Worm (Caenorhabditis elegans) whole organism, young adult: ENCODE results near the gene F02D8.1.

ENCODE experiments used
- B0261.1 ChIP-seq: sonication (generic microtip); optimal IDR thresholded peaks from 2 replicates; lab custom pipeline; 2016; ENCODE audit warnings: mild to moderate bottlenecking, missing genetic modification characterization, moderate library complexity, missing compliant biosample characterization
- F23B12.7 ChIP-seq: sonication (generic microtip); optimal IDR thresholded peaks from 2 replicates; lab custom pipeline; 2017; ENCODE audit warnings: missing genetic modification characterization, mild to moderate bottlenecking, missing compliant biosample characterization, antibody characterized with exemption, moderate library complexity; ENCODE audit not compliant: insufficient read depth
- F33H1.4 ChIP-seq: fragments of 200-800 bp; sonication (Bioruptor generic); IDR thresholded peaks from 2 replicates; pipeline ENCODE4 v1.3.6; 2022; ENCODE audit warnings: missing genetic modification reagents, missing genetic modification characterization, missing compliant biosample characterization
- F57C9.4 ChIP-seq: sonication (generic microtip); optimal IDR thresholded peaks from 2 replicates; lab custom pipeline; 2017; ENCODE audit warnings: mild to moderate bottlenecking, missing genetic modification characterization, missing compliant biosample characterization
- K11D2.4 ChIP-seq: fragments of 200-800 bp; sonication (Bioruptor generic); IDR thresholded peaks from 2 replicates; pipeline ENCODE4 v1.3.6; 2022; ENCODE audit warnings: missing genetic modification reagents, missing genetic modification characterization, missing compliant biosample characterization
- Y67H2A.10 ChIP-seq: fragments of 200-800 bp; sonication (Bioruptor generic); conservative IDR thresholded peaks from 2 replicates; pipeline ENCODE4 v1.3.6; 2022; ENCODE audit warnings: missing genetic modification reagents, missing genetic modification characterization, missing compliant biosample characterization
- attf-3 ChIP-seq: fragments of 200-800 bp; sonication (Bioruptor generic); conservative IDR thresholded peaks from 2 replicates; pipeline ENCODE4 v1.3.6; 2022; ENCODE audit warnings: missing genetic modification reagents, missing genetic modification characterization, missing compliant biosample characterization
- bed-1 ChIP-seq: fragments of 200-800 bp; sonication (Bioruptor generic); IDR thresholded peaks from 2 replicates; pipeline ENCODE4 v1.3.6; 2022; ENCODE audit warnings: missing genetic modification reagents, missing genetic modification characterization, missing compliant biosample characterization
- ccch-3 ChIP-seq: fragments of 200-800 bp; sonication (Bioruptor generic); optimal IDR thresholded peaks from 2 replicates; lab custom pipeline; 2018; ENCODE audit warnings: mild to moderate bottlenecking, missing genetic modification characterization, missing compliant biosample characterization
- ceh-40 ChIP-seq: fragments of 200-800 bp; sonication (Bioruptor generic); IDR thresholded peaks from 2 replicates; pipeline ENCODE4 v1.3.6; 2022; ENCODE audit warnings: missing genetic modification characterization, missing compliant biosample characterization
- ceh-58 ChIP-seq: fragments of 200-800 bp; sonication (Bioruptor generic); IDR thresholded peaks from 2 replicates; pipeline ENCODE4 v1.3.6; 2022; ENCODE audit warnings: missing genetic modification characterization, missing compliant biosample characterization
- ceh-91 ChIP-seq: fragments of 200-800 bp; sonication (Bioruptor generic); IDR thresholded peaks from 2 replicates; pipeline ENCODE4 v1.3.6; 2022; ENCODE audit warnings: missing genetic modification reagents, missing genetic modification characterization, missing compliant biosample characterization
- die-1 ChIP-seq: sonication (generic microtip); optimal IDR thresholded peaks from 2 replicates; lab custom pipeline; 2016; ENCODE audit warnings: missing genotype, mild to moderate bottlenecking, missing genetic modification characterization, missing compliant biosample characterization
- dox-1 ChIP-seq: fragments of 200-800 bp; sonication (Bioruptor generic); IDR thresholded peaks from 2 replicates; pipeline ENCODE4 v1.3.6; 2022; ENCODE audit warnings: missing genetic modification reagents, missing genetic modification characterization, missing compliant biosample characterization
- dpff-1 ChIP-seq: sonication (generic microtip); optimal IDR thresholded peaks from 2 replicates; lab custom pipeline; 2017; ENCODE audit warnings: mild to moderate bottlenecking, missing genetic modification characterization, missing compliant biosample characterization
- efl-1 ChIP-seq: fragments of 150-350 bp; optimal IDR thresholded peaks from 2 replicates; lab custom pipeline; 2014; ENCODE audit warnings: missing biosample characterization, missing genetic modification reagents, missing genetic modification characterization
- egl-18 ChIP-seq: fragments of 200-800 bp; sonication (Bioruptor generic); IDR thresholded peaks from 2 replicates; pipeline ENCODE4 v1.3.6; 2022; ENCODE audit warnings: missing genetic modification reagents, missing genetic modification characterization, missing compliant biosample characterization
- egrh-3 ChIP-seq: fragments of 200-800 bp; sonication (Bioruptor generic); IDR thresholded peaks from 2 replicates; pipeline ENCODE4 v1.3.6; 2022; ENCODE audit warnings: missing genetic modification reagents, missing genetic modification characterization, missing compliant biosample characterization
- ekl-4 ChIP-seq: fragments of 200-800 bp; sonication (Bioruptor generic); IDR thresholded peaks from 2 replicates; pipeline ENCODE4 v1.3.6; 2022; ENCODE audit warnings: missing genetic modification reagents, missing genetic modification characterization, missing compliant biosample characterization
- ets-4 ChIP-seq: fragments of 200-800 bp; sonication (Bioruptor generic); optimal IDR thresholded peaks from 2 replicates; lab custom pipeline; 2018; ENCODE audit warnings: mild to moderate bottlenecking, missing genetic modification characterization, missing compliant biosample characterization
- gei-17 ChIP-seq: fragments of 200-800 bp; sonication (Bioruptor generic); optimal IDR thresholded peaks from 2 replicates; lab custom pipeline; 2018; ENCODE audit warnings: mild to moderate bottlenecking, missing genetic modification characterization, missing compliant biosample characterization
- hmg-1.2 ChIP-seq: fragments of 200-800 bp; sonication (Bioruptor generic); IDR thresholded peaks from 2 replicates; pipeline ENCODE4 v1.3.6; 2022; ENCODE audit warnings: missing genetic modification reagents, missing genetic modification characterization, missing compliant biosample characterization
- hrde-1 ChIP-seq: sonication (generic microtip); optimal IDR thresholded peaks from 2 replicates; lab custom pipeline; 2016; ENCODE audit warnings: missing genetic modification characterization, mild to moderate bottlenecking, missing compliant biosample characterization, moderate library complexity, missing genotype, missing genetic modification reagents, borderline replicate concordance
- lag-1 ChIP-seq: fragments of 200-800 bp; sonication (Bioruptor generic); IDR thresholded peaks from 2 replicates; pipeline ENCODE4 v1.3.6; 2022; ENCODE audit warnings: missing genetic modification reagents, missing genetic modification characterization, missing compliant biosample characterization
- let-607 ChIP-seq, 2 experiments: fragments of 200-800 bp in 1 of 2; sonication (Bioruptor generic) in 1 of 2; sonication (generic microtip) in 1 of 2; optimal IDR thresholded peaks; 2 replicates each; lab custom pipeline; 2016 to 2018; ENCODE audit warnings: mild to moderate bottlenecking in 2 of 2, missing compliant biosample characterization in 2 of 2, missing genetic modification characterization in 2 of 2, moderate library complexity in 2 of 2, missing genotype in 1 of 2
- lin-26 ChIP-seq: fragments of 200-800 bp; sonication (Bioruptor generic); IDR thresholded peaks from 2 replicates; pipeline ENCODE4 v1.3.6; 2022; ENCODE audit warnings: missing genetic modification reagents, missing genetic modification characterization, missing compliant biosample characterization
- lin-40 ChIP-seq: sonication (generic microtip); optimal IDR thresholded peaks from 2 replicates; lab custom pipeline; 2016; ENCODE audit warnings: missing genetic modification characterization, mild to moderate bottlenecking, missing compliant biosample characterization, missing genotype, missing genetic modification reagents
- lsl-1 ChIP-seq: fragments of 200-800 bp; sonication (Bioruptor generic); optimal IDR thresholded peaks from 2 replicates; lab custom pipeline; 2018; ENCODE audit warnings: mild to moderate bottlenecking, missing genetic modification characterization, moderate library complexity, missing compliant biosample characterization
- lsy-27 ChIP-seq: sonication (generic microtip); optimal IDR thresholded peaks from 2 replicates; lab custom pipeline; 2017; ENCODE audit warnings: missing genetic modification characterization, mild to moderate bottlenecking, missing compliant biosample characterization, antibody characterized with exemption, missing genotype, borderline replicate concordance; ENCODE audit not compliant: insufficient read depth
- mcd-1 ChIP-seq: fragments of 200-800 bp; sonication (Bioruptor generic); IDR thresholded peaks from 2 replicates; pipeline ENCODE4 v1.3.6; 2022; ENCODE audit warnings: missing genetic modification reagents, missing genetic modification characterization, missing compliant biosample characterization
- mel-28 ChIP-seq: sonication (generic microtip); optimal IDR thresholded peaks from 2 replicates; lab custom pipeline; 2016; ENCODE audit warnings: borderline replicate concordance, mild to moderate bottlenecking, missing genetic modification characterization, missing compliant biosample characterization
- mxl-1 ChIP-seq: sonication (generic microtip); optimal IDR thresholded peaks from 2 replicates; lab custom pipeline; 2016; ENCODE audit warnings: missing genetic modification characterization, missing compliant biosample characterization
- nfyb-1 ChIP-seq: fragments of 200-800 bp; sonication (Bioruptor generic); IDR thresholded peaks from 2 replicates; pipeline ENCODE4 v1.3.6; 2022; ENCODE audit warnings: missing genetic modification reagents, missing genetic modification characterization, missing compliant biosample characterization
- nhr-90 ChIP-seq: sonication (generic microtip); optimal IDR thresholded peaks from 2 replicates; lab custom pipeline; 2016; ENCODE audit warnings: missing genotype, mild to moderate bottlenecking, missing genetic modification characterization, missing compliant biosample characterization
- pbrm-1 ChIP-seq: fragments of 200-800 bp; sonication (Bioruptor generic); IDR thresholded peaks from 2 replicates; pipeline ENCODE4 v1.3.6; 2022; ENCODE audit warnings: missing genetic modification reagents, missing genetic modification characterization, missing compliant biosample characterization
- pha-4 ChIP-seq: fragments of 150-350 bp; sonication (generic microtip); optimal IDR thresholded peaks from 2 replicates; lab custom pipeline; 2014; ENCODE audit warnings: missing biosample characterization, missing genetic modification reagents, missing genetic modification characterization
- sdz-38 ChIP-seq: sonication (generic microtip); optimal IDR thresholded peaks from 2 replicates; lab custom pipeline; 2016; ENCODE audit warnings: missing genotype, missing genetic modification characterization, missing compliant biosample characterization
- sea-2 ChIP-seq: fragments of 200-800 bp; sonication (Bioruptor generic); IDR thresholded peaks from 2 replicates; pipeline ENCODE4 v1.3.6; 2022; ENCODE audit warnings: missing genetic modification characterization, missing compliant biosample characterization
- snpc-1.1 ChIP-seq: sonication (generic microtip); optimal IDR thresholded peaks from 2 replicates; lab custom pipeline; 2017; ENCODE audit warnings: missing genetic modification characterization, mild to moderate bottlenecking, missing compliant biosample characterization, antibody characterized with exemption, moderate library complexity, missing genotype, missing genetic modification reagents; ENCODE audit not compliant: insufficient read depth
- snpc-1.3 ChIP-seq: sonication (generic microtip); optimal IDR thresholded peaks from 2 replicates; lab custom pipeline; 2017; ENCODE audit warnings: missing genetic modification characterization, mild to moderate bottlenecking, missing compliant biosample characterization, antibody characterized with exemption, moderate library complexity, missing genotype, missing genetic modification reagents; ENCODE audit not compliant: insufficient read depth
- tbp1 ChIP-seq: fragments of 200-800 bp; sonication (Bioruptor generic); optimal IDR thresholded peaks from 2 replicates; lab custom pipeline; 2018; ENCODE audit warnings: mild to moderate bottlenecking, missing genetic modification characterization, missing compliant biosample characterization
- unc-130 ChIP-seq: sonication (generic microtip); optimal IDR thresholded peaks from 2 replicates; lab custom pipeline; 2016; ENCODE audit warnings: missing genetic modification reagents, missing genetic modification characterization, missing compliant biosample characterization
- xnd-1 ChIP-seq: sonication (generic microtip); optimal IDR thresholded peaks from 2 replicates; lab custom pipeline; 2016; ENCODE audit warnings: missing genotype, missing genetic modification reagents, missing genetic modification characterization, missing compliant biosample characterization
- zfh-2 ChIP-seq: fragments of 200-800 bp; sonication (Bioruptor generic); conservative IDR thresholded peaks from 2 replicates; pipeline ENCODE4 v1.3.6; 2022; ENCODE audit warnings: missing genetic modification reagents, missing genetic modification characterization, missing compliant biosample characterization
- ztf-26 ChIP-seq: sonication (generic microtip); optimal IDR thresholded peaks from 2 replicates; lab custom pipeline; 2017; ENCODE audit warnings: missing genetic modification characterization, missing compliant biosample characterization
- ztf-28 ChIP-seq: fragments of 200-800 bp; sonication (Bioruptor generic); IDR thresholded peaks from 2 replicates; pipeline ENCODE4 v1.3.6; 2022; ENCODE audit warnings: missing genetic modification reagents, missing genetic modification characterization, missing compliant biosample characterization
- ztf-6 ChIP-seq: fragments of 200-800 bp; sonication (Bioruptor generic); IDR thresholded peaks from 2 replicates; pipeline ENCODE4 v1.3.6; 2022; ENCODE audit warnings: missing genetic modification reagents, missing genetic modification characterization, missing compliant biosample characterization

The F02D8.1 gene

DNA sequence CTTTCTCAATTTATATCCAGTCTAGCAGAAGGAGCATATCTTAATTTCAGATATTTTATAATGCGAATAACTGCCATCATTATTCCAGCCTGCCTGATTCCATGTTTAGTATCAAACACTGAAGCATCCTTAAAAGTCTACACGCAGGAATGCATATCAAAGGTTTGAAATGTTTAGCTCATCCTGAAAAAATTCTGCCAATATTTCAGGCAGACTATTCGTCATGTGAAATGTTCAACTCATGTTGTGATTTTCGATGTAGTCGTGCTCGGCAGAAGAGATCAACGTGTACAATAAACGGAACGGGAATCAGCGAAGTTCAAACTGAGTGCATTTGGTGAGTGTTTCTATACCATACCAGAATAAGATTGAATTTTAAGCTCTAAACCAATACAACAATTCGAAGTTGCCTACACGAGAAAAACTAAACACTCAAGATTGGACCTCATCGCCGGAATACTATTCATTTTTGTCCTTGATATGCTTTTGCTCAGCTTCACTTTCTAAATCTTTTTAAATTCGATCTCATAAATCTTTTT lies 21.1 kb upstream of the F02D8.1 start, which contains the start of gene T01C3.11 (continued):
- TF ChIP-seq hrde-1 (tag; lab: Kevin White, UChicago) (peak; percentile 84), ccch-3 (no peak), sea-2 (GFP tag; lab: Robert Waterston, UW) (no peak), Y67H2A.10 (GFP tag; lab: Robert Waterston, UW) (no peak), F57C9.4 (tag; lab: Kevin White, UChicago) (no peak), hmg-1.2 (GFP tag; lab: Robert Waterston, UW) (no peak), snpc-1.3 (tag; lab: Kevin White, UChicago) (peak; percentile 54), dpff-1 (tag; lab: Kevin White, UChicago) (no peak), let-607 (tag; optimal IDR thresholded peaks at IDR 0.05; lab: Kevin White, UChicago) (no peak), egrh-3 (GFP tag; lab: Robert Waterston, UW) (no peak), tbp1 (GFP tag; lab: Kevin White, UChicago) (peak; percentile 32), attf-3 (no peak), dox-1 (GFP tag; lab: Robert Waterston, UW) (no peak), lin-26 (no peak), F23B12.7 (tag; lab: Kevin White, UChicago) (no peak), lsy-27 (no peak), zfh-2 (GFP tag; lab: Robert Waterston, UW) (no peak), F33H1.4 (GFP tag; lab: Robert Waterston, UW) (no peak), ztf-26 (no peak), xnd-1 (tag; lab: Kevin White, UChicago) (no peak), ztf-6 (GFP tag; lab: Robert Waterston, UW) (no peak), B0261.1 (tag; lab: Kevin White, UChicago) (no peak), mel-28 (tag; lab: Kevin White, UChicago) (no peak), ekl-4 (peak; percentile 56; the same call in 1 of the 2 replicates), ets-4 (GFP tag; lab: Kevin White, UChicago) (no peak), gei-17 (no peak), lsl-1 (no peak), pbrm-1 (GFP tag; lab: Robert Waterston, UW) (peak; percentile 13; the same call in 1 of the 2 replicates), efl-1 (GFP tag; lab: Kevin White, UChicago) (no peak), ceh-58 (GFP tag; lab: Robert Waterston, UW) (no peak), nfyb-1 (no peak), ceh-91 (GFP tag; lab: Robert Waterston, UW) (no peak), sdz-38 (no peak), egl-18 (GFP tag; lab: Robert Waterston, UW) (no peak), bed-1 (no peak), ztf-28 (GFP tag; lab: Robert Waterston, UW) (no peak), unc-130 (GFP tag; lab: Kevin White, UChicago) (no peak), K11D2.4 (GFP tag; lab: Robert Waterston, UW) (no peak), lag-1 (GFP tag; lab: Robert Waterston, UW) (no peak), pha-4 (tag; lab: Kevin White, UChicago) (no peak), mcd-1 (GFP tag; lab: Robert Waterston, UW) (no peak), nhr-90 (tag; lab: Kevin White, UChicago) (no peak), ceh-40 (GFP tag; lab: Robert Waterston, UW) (0 out of 2 replicates have a peak, but pooled peaks have one; percentile 11), die-1 (tag; lab: Kevin White, UChicago) (no peak), mxl-1 (tag; lab: Kevin White, UChicago) (no peak), lin-40 (tag; lab: Kevin White, UChicago) (no peak), snpc-1.1 (tag; lab: Kevin White, UChicago) (peak; percentile 35)
